Worm (Caenorhabditis elegans) whole organism, L1 larva: ENCODE measurements around the gene let-716.

ENCODE experiments used
- C16A3.4 ChIP-seq: fragments of 150-350 bp; optimal IDR thresholded peaks from 2 replicates; lab custom pipeline; 2014; ENCODE audit warnings: missing biosample characterization, missing genetic modification characterization
- F16B12.6 ChIP-seq: fragments of 150-350 bp; optimal IDR thresholded peaks from 2 replicates; lab custom pipeline; 2014; ENCODE audit warnings: missing biosample characterization, missing genetic modification characterization
- Y116A8C.19 ChIP-seq: sonication (generic microtip); optimal IDR thresholded peaks from 2 replicates; lab custom pipeline; 2016; ENCODE audit warnings: missing compliant biosample characterization, missing genetic modification characterization, borderline replicate concordance
- aha-1 ChIP-seq: fragments of 150-350 bp; optimal IDR thresholded peaks from 2 replicates; lab custom pipeline; 2014; ENCODE audit warnings: missing biosample characterization, missing genetic modification characterization
- alr-1 ChIP-seq: fragments of 200-800 bp; sonication (Bioruptor generic); optimal IDR thresholded peaks from 2 replicates; lab custom pipeline; 2018; ENCODE audit warnings: borderline replicate concordance, mild to moderate bottlenecking, missing genetic modification characterization, missing compliant biosample characterization
- aly-2 ChIP-seq: fragments of 150-350 bp; optimal IDR thresholded peaks from 2 replicates; lab custom pipeline; 2014; ENCODE audit warnings: missing biosample characterization, missing genetic modification characterization
- ama-1 ChIP-seq: fragments of 150-350 bp; optimal IDR thresholded peaks from 2 replicates; lab custom pipeline; 2014
- blmp-1 ChIP-seq: fragments of 150-350 bp; optimal IDR thresholded peaks from 2 replicates; lab custom pipeline; 2014; ENCODE audit warnings: missing biosample characterization, missing genetic modification characterization
- ceh-8 ChIP-seq: fragments of 200-800 bp; sonication (Bioruptor generic); optimal IDR thresholded peaks from 2 replicates; lab custom pipeline; 2018; ENCODE audit warnings: mild to moderate bottlenecking, missing genetic modification characterization, moderate library complexity, missing compliant biosample characterization
- ceh-82 ChIP-seq, 3 experiments: fragments of 150-350 bp in 1 of 3; sonication (generic microtip) in 2 of 3; optimal IDR thresholded peaks; 2 replicates each; lab custom pipeline; 2014 to 2017; ENCODE audit warnings: missing biosample characterization in 3 of 3, missing genetic modification characterization in 3 of 3
- dpl-1 ChIP-seq, 3 experiments: fragments of 150-350 bp in 2 of 3; sonication (generic microtip) in 1 of 3; optimal IDR thresholded peaks; 2 replicates each; lab custom pipeline; 2014 to 2017; ENCODE audit warnings: missing biosample characterization in 3 of 3, missing genetic modification characterization in 3 of 3, missing genetic modification reagents in 3 of 3
- efl-1 ChIP-seq, 4 experiments: fragments of 150-350 bp; optimal IDR thresholded peaks in 3 of 4; peaks in 1 of 4; 1 replicate in 1 of 4; 2 replicates in 3 of 4; lab custom pipeline; 2014; ENCODE audit warnings: missing biosample characterization in 2 of 4, missing genetic modification characterization in 2 of 4, missing genetic modification reagents in 2 of 4
- efl-3 ChIP-seq: fragments of 200-800 bp; sonication (Bioruptor generic); optimal IDR thresholded peaks from 2 replicates; lab custom pipeline; 2018; ENCODE audit warnings: mild to moderate bottlenecking, missing genetic modification characterization, missing compliant biosample characterization
- elt-2 ChIP-seq: sonication (generic microtip); optimal IDR thresholded peaks from 2 replicates; lab custom pipeline; 2016; ENCODE audit warnings: missing genetic modification characterization, mild to moderate bottlenecking, inconsistent platforms, missing compliant biosample characterization, missing genetic modification reagents
- elt-3 ChIP-seq, 6 experiments: fragments of 150-350 bp in 1 of 6; sonication (generic microtip); optimal IDR thresholded peaks; 2 replicates each; lab custom pipeline; 2017 to 2018; ENCODE audit warnings: missing biosample characterization in 6 of 6, missing genetic modification characterization in 6 of 6, inconsistent platforms in 1 of 6
- ets-5 ChIP-seq: fragments of 200-800 bp; sonication (Bioruptor generic); IDR thresholded peaks from 2 replicates; pipeline ENCODE4 v1.3.6; 2022; ENCODE audit warnings: missing genetic modification characterization, missing compliant biosample characterization
- fos-1 ChIP-seq: fragments of 150-350 bp; optimal IDR thresholded peaks from 2 replicates; lab custom pipeline; 2014; ENCODE audit warnings: missing biosample characterization, missing genetic modification characterization
- grh-1 ChIP-seq: fragments of 200-800 bp; sonication (Bioruptor generic); IDR thresholded peaks from 2 replicates; pipeline ENCODE4 v1.3.6; 2022; ENCODE audit warnings: missing genetic modification reagents, missing genetic modification characterization, missing compliant biosample characterization
- hlh-17 ChIP-seq: fragments of 200-800 bp; sonication (Bioruptor generic); optimal IDR thresholded peaks from 2 replicates; lab custom pipeline; 2018; ENCODE audit warnings: missing genetic modification characterization, mild to moderate bottlenecking, missing compliant biosample characterization, moderate library complexity, borderline replicate concordance
- irx-1 ChIP-seq: sonication (generic microtip); optimal IDR thresholded peaks from 2 replicates; lab custom pipeline; 2016; ENCODE audit warnings: missing genetic modification characterization, missing compliant biosample characterization
- isw-1 ChIP-seq: fragments of 200-800 bp; sonication (Bioruptor generic); IDR thresholded peaks from 2 replicates; pipeline ENCODE4 v1.3.6; 2022; ENCODE audit warnings: missing genetic modification characterization, missing compliant biosample characterization
- lin-14 ChIP-seq: fragments of 200-800 bp; sonication (Bioruptor generic); optimal IDR thresholded peaks from 2 replicates; lab custom pipeline; 2018; ENCODE audit warnings: mild to moderate bottlenecking, missing genetic modification characterization, moderate library complexity, missing compliant biosample characterization
- lin-35 ChIP-seq, 2 experiments: fragments of 150-350 bp; optimal IDR thresholded peaks; 2 replicates each; lab custom pipeline; 2014; ENCODE audit warnings: missing biosample characterization in 2 of 2, missing genetic modification characterization in 2 of 2, missing genetic modification reagents in 2 of 2
- lin-39 ChIP-seq: fragments of 150-350 bp; optimal IDR thresholded peaks from 2 replicates; lab custom pipeline; 2014; ENCODE audit warnings: missing biosample characterization, missing genetic modification reagents, missing genetic modification characterization
- lir-3 ChIP-seq: sonication (generic microtip); optimal IDR thresholded peaks from 2 replicates; lab custom pipeline; 2016; ENCODE audit warnings: mild to moderate bottlenecking, missing genetic modification characterization, moderate library complexity, missing compliant biosample characterization; ENCODE audit not compliant: poor library complexity
- lsy-2 ChIP-seq, 2 experiments: fragments of 150-350 bp; optimal IDR thresholded peaks; 2 replicates each; lab custom pipeline; 2014; ENCODE audit warnings: missing biosample characterization in 2 of 2, missing genetic modification characterization in 2 of 2
- mep-1 ChIP-seq: fragments of 150-350 bp; optimal IDR thresholded peaks from 2 replicates; lab custom pipeline; 2014; ENCODE audit warnings: missing biosample characterization, missing genetic modification characterization
- nhr-19 ChIP-seq: fragments of 200-800 bp; sonication (Bioruptor generic); conservative IDR thresholded peaks from 2 replicates; pipeline ENCODE4 v1.3.6; 2022; ENCODE audit warnings: missing genetic modification characterization, missing compliant biosample characterization
- nhr-47 ChIP-seq: sonication (generic microtip); optimal IDR thresholded peaks from 2 replicates; lab custom pipeline; 2016; ENCODE audit warnings: mild to moderate bottlenecking, missing genetic modification characterization, moderate library complexity, missing compliant biosample characterization
- nhr-71 ChIP-seq: sonication (generic microtip); optimal IDR thresholded peaks from 2 replicates; lab custom pipeline; 2016; ENCODE audit warnings: mild to moderate bottlenecking, missing genetic modification characterization, moderate library complexity, missing compliant biosample characterization
- nhr-85 ChIP-seq: sonication (generic microtip); peaks from one replicate; lab custom pipeline; 2016; ENCODE audit warnings: missing genetic modification characterization, inconsistent platforms, missing compliant biosample characterization
- nhr-90 ChIP-seq: sonication (generic microtip); optimal IDR thresholded peaks from 2 replicates; lab custom pipeline; 2016; ENCODE audit warnings: mild to moderate bottlenecking, missing genetic modification characterization, missing compliant biosample characterization; ENCODE audit not compliant: poor library complexity
- pax-3 ChIP-seq: fragments of 200-800 bp; sonication (Bioruptor generic); optimal IDR thresholded peaks from 2 replicates; lab custom pipeline; 2018; ENCODE audit warnings: mild to moderate bottlenecking, missing genetic modification characterization, moderate library complexity, missing compliant biosample characterization
- pqm-1 ChIP-seq: sonication (generic microtip); optimal IDR thresholded peaks from 3 replicates; lab custom pipeline; 2017; ENCODE audit warnings: missing biosample characterization, missing genetic modification characterization
- snu-23 ChIP-seq: sonication (generic microtip); optimal IDR thresholded peaks from 2 replicates; lab custom pipeline; 2016; ENCODE audit warnings: missing genetic modification characterization, missing compliant biosample characterization
- sox-4 ChIP-seq: sonication (generic microtip); optimal IDR thresholded peaks from 2 replicates; lab custom pipeline; 2016; ENCODE audit warnings: missing genetic modification characterization, missing compliant biosample characterization
- sptf-1 ChIP-seq: fragments of 150-350 bp; optimal IDR thresholded peaks from 2 replicates; lab custom pipeline; 2014; ENCODE audit warnings: missing biosample characterization, missing genetic modification characterization
- sup-37 ChIP-seq: fragments of 200-800 bp; sonication (Bioruptor generic); optimal IDR thresholded peaks from 2 replicates; lab custom pipeline; 2018; ENCODE audit warnings: mild to moderate bottlenecking, missing genetic modification characterization, missing compliant biosample characterization
- tbx-2 ChIP-seq: sonication (generic microtip); optimal IDR thresholded peaks from 2 replicates; lab custom pipeline; 2016; ENCODE audit warnings: missing genetic modification characterization, missing compliant biosample characterization
- tlp-1 ChIP-seq: fragments of 150-350 bp; optimal IDR thresholded peaks from 2 replicates; lab custom pipeline; 2014; ENCODE audit warnings: missing biosample characterization, missing genetic modification characterization
- unc-62 ChIP-seq: fragments of 150-350 bp; optimal IDR thresholded peaks from 2 replicates; lab custom pipeline; 2014; ENCODE audit warnings: missing biosample characterization, missing genetic modification reagents, missing genetic modification characterization
- unc-86 ChIP-seq: sonication (generic microtip); optimal IDR thresholded peaks from 2 replicates; lab custom pipeline; 2016; ENCODE audit warnings: missing genetic modification characterization, missing compliant biosample characterization
- xbp-1 ChIP-seq: sonication (generic microtip); optimal IDR thresholded peaks from 2 replicates; lab custom pipeline; 2016; ENCODE audit warnings: missing genetic modification characterization, missing compliant biosample characterization
- zag-1 ChIP-seq: fragments of 150-350 bp; optimal IDR thresholded peaks from 2 replicates; lab custom pipeline; 2014; ENCODE audit warnings: missing biosample characterization, missing genetic modification characterization
- ztf-4 ChIP-seq: fragments of 150-350 bp; optimal IDR thresholded peaks from 2 replicates; lab custom pipeline; 2014; ENCODE audit warnings: missing biosample characterization, missing genetic modification characterization

Gene let-716

ce11 chrIII:6406829-6407228 is 23.5 kb downstream of the let-716 start, which contains the start of gene let-756:
Gene let-756 (plus strand): TSS chrIII:6407129.
- TF ChIP-seq lin-35 (GFP tag; optimal IDR thresholded peaks at IDR 0.05; lab: Kevin White, UChicago) (no peak), dpl-1 (GFP tag; optimal IDR thresholded peaks at IDR 0.05; lab: Kevin White, UChicago) (no peak), tbx-2 (tag; lab: Kevin White, UChicago) (no peak), elt-3 (tag; optimal IDR thresholded peaks at IDR 0.05; lab: Kevin White, UChicago) (no peak), zag-1 (no peak), xbp-1 (no peak), ceh-8 (GFP tag; lab: Kevin White, UChicago) (no peak), unc-86 (no peak), ama-1 (lab: Kevin White, UChicago) (no peak), aha-1 (tag; lab: Kevin White, UChicago) (no peak), unc-62 (no peak), lin-14 (GFP tag; lab: Kevin White, UChicago) (no peak), fos-1 (tag; lab: Kevin White, UChicago) (no peak), sptf-1 (tag; lab: Kevin White, UChicago) (no peak), pax-3 (no peak), pqm-1 (tag; lab: Kevin White, UChicago) (no peak), tlp-1 (tag; lab: Kevin White, UChicago) (no peak), C16A3.4 (tag; lab: Kevin White, UChicago) (no peak)

ce11 chrIII:6411430-6411829 is 28.1 kb downstream of the let-716 start:
- peak; percentile 11 for TF ChIP-seq snu-23
- TF ChIP-seq elt-2 = peak; percentile 25
- no peak for TF ChIP-seq F16B12.6 (tag; lab: Kevin White, UChicago)
- peak; percentile 33 for TF ChIP-seq blmp-1 (tag; lab: Kevin White, UChicago)
- peak; percentile 61 for TF ChIP-seq nhr-85 (tag; lab: Kevin White, UChicago)
- no peak for TF ChIP-seq efl-3 (GFP tag; lab: Kevin White, UChicago)
- TF ChIP-seq C16A3.4 (tag; lab: Kevin White, UChicago) = peak; percentile 13
- peak in 1 of 2 experiments; percentile 51 for TF ChIP-seq lsy-2 (tag; optimal IDR thresholded peaks at IDR 0.05; lab: Kevin White, UChicago)
- TF ChIP-seq lin-35 (GFP tag; optimal IDR thresholded peaks at IDR 0.05; lab: Kevin White, UChicago) = peak in 1 of 2 experiments; percentile 29
- no peak for TF ChIP-seq hlh-17 (GFP tag; lab: Kevin White, UChicago)
- peak in 1 of 6 experiments; percentile 32 for TF ChIP-seq elt-3 (tag; optimal IDR thresholded peaks at IDR 0.05; lab: Kevin White, UChicago)
- TF ChIP-seq nhr-71 = peak; percentile 35
- TF ChIP-seq, all 84 proteins: peak for 9

- TF ChIP-seq lin-39 (no peak), F16B12.6 (tag; lab: Kevin White, UChicago) (no peak), sox-4 (tag; lab: Kevin White, UChicago) (no peak)
Observed at ce11 chrIII:6411914-6412313, 28.6 kb downstream of the let-716 start, which contains the start of gene C05D11.5. Gene C05D11.5 (minus strand): TSS chrIII:6412014.

ce11 chrIII:6415306-6415973 is 32.1 kb downstream of the let-716 start, which contains the start of gene nas-4:
Gene nas-4 (minus strand): TSS chrIII:6415656.
- TF ChIP-seq sptf-1 (tag; lab: Kevin White, UChicago) (no peak), ceh-82 (tag; optimal IDR thresholded peaks at IDR 0.05; lab: Kevin White, UChicago) (no peak), aly-2 (tag; lab: Kevin White, UChicago) (peak; percentile 39), fos-1 (tag; lab: Kevin White, UChicago) (no peak), unc-86 (no peak), zag-1 (no peak), ama-1 (lab: Kevin White, UChicago) (peak; percentile 38), sup-37 (GFP tag; lab: Kevin White, UChicago) (no peak), efl-1 (optimal IDR thresholded peaks at IDR 0.05; lab: Kevin White, UChicago) (no peak), efl-1 (GFP tag; optimal IDR thresholded peaks at IDR 0.05 in 1 of 2; lab: Kevin White, UChicago) (no peak), mep-1 (tag; lab: Kevin White, UChicago) (no peak), lir-3 (tag; lab: Kevin White, UChicago) (no peak), tlp-1 (tag; lab: Kevin White, UChicago) (no peak), alr-1 (no peak), isw-1 (GFP tag; lab: Robert Waterston, UW) (no peak), ets-5 (GFP tag; lab: Robert Waterston, UW) (no peak), nhr-47 (peak; percentile 42), nhr-19 (GFP tag; lab: Robert Waterston, UW) (no peak), ztf-4 (peak; percentile 41), lin-14 (GFP tag; lab: Kevin White, UChicago) (no peak), irx-1 (no peak), nhr-85 (tag; lab: Kevin White, UChicago) (peak; percentile 70), grh-1 (GFP tag; lab: Robert Waterston, UW) (peak; percentile 32; the same call in 1 of the 2 replicates), Y116A8C.19 (no peak), nhr-90 (tag; lab: Kevin White, UChicago) (peak; percentile 40)
